Fruit fly (Drosophila melanogaster) S2 (cell line): ENCODE results near the gene Myc.

ENCODE experiments used
- CG8478 ChIP-seq: fragments of >200 bp; optimal IDR thresholded peaks from 2 replicates; lab custom pipeline; 2018
- CTCF ChIP-seq, 2 experiments: fragments of >200 bp; optimal IDR thresholded peaks; 2 replicates each; lab custom pipeline; 2018

dm6 chrX:3383814-3384213, 10.9 kb downstream of the Myc start:
- TF ChIP-seq CG8478 (lab: Kevin White, UChicago) (no peak), CTCF (optimal IDR thresholded peaks at IDR 0.05; lab: Kevin White, UChicago) (no peak)
